Fruit fly (Drosophila melanogaster): Measurements from ENCODE around the gene Tcs5.
A peak's percentile ranks its signal among the peaks of the same experiment; 100 is the strongest.

Gene Tcs5

DNA sequence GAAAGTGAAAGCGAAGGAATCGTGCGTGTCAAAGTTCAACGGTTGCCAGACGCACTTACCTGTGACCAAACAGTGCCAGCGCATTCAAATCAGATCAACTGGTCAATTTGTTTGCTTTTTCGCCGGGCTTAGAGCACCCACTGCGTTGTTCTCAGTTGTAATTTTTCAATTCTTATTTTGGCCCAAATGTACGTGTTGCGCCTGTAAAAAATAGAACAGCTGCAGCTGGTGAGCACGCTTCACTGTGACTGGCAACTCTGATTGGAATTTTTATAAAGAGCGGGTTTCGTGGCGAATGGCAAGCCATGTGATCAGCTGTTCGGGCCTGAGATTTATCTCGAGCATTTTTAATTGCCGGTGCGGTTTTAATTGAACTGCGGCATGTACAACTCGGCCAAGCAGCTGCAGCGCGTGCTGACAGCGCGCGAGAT lies 6.6 kb upstream of the Tcs5 start, which contains the start of the genes Fitm and AlaRS-m (continued):
- no peak for TF ChIP-seq Camta (GFP tag; optimal IDR thresholded peaks at IDR 0.05)
- no peak for TF ChIP-seq CG31224 (GFP tag; IDR thresholded peaks at IDR 0.05)
- TF ChIP-seq emc (GFP tag; optimal IDR thresholded peaks at IDR 0.05), result no peak
- TF ChIP-seq trem (tag; optimal IDR thresholded peaks at IDR 0.05), result peak; percentile 9
- TF ChIP-seq MESR4 (GFP tag; optimal IDR thresholded peaks at IDR 0.05), result peak; percentile 68
- peak; percentile 75 for TF ChIP-seq Elba2 (GFP tag; optimal IDR thresholded peaks at IDR 0.05)
- TF ChIP-seq chn (GFP tag; optimal IDR thresholded peaks at IDR 0.05), result no peak
- peak; percentile 33 for TF ChIP-seq dm (GFP tag; optimal IDR thresholded peaks at IDR 0.05)
- no peak for TF ChIP-seq otp (GFP tag; IDR thresholded peaks at IDR 0.05)
- TF ChIP-seq cwo (GFP tag; optimal IDR thresholded peaks at IDR 0.05), result no peak
- no peak for TF ChIP-seq CG11723 (GFP tag; optimal IDR thresholded peaks at IDR 0.05)
- TF ChIP-seq CG12155 (GFP tag; optimal IDR thresholded peaks at IDR 0.05), result no peak
- TF ChIP-seq tna (GFP tag; IDR thresholded peaks at IDR 0.05; ENCODE audit: partially characterized antibody), result no peak
- TF ChIP-seq CG14667 (GFP tag; IDR thresholded peaks at IDR 0.05), result no peak
- TF ChIP-seq insv (GFP tag; optimal IDR thresholded peaks at IDR 0.05), result peak; percentile 92 to 98
- TF ChIP-seq pzg (GFP tag; optimal IDR thresholded peaks at IDR 0.05), result peak; percentile 63
- TF ChIP-seq pita (GFP tag; optimal IDR thresholded peaks at IDR 0.05), result no peak
- TF ChIP-seq NC2β (GFP tag; optimal IDR thresholded peaks at IDR 0.05), result no peak
- no peak for TF ChIP-seq zfh2 (GFP tag; optimal IDR thresholded peaks at IDR 0.05)
- 0 out of 2 replicates have a peak, but pooled peaks have one; percentile 19 for TF ChIP-seq ato (GFP tag; IDR thresholded peaks at IDR 0.05; ENCODE audit: partially characterized antibody)
- no peak for TF ChIP-seq Stat92E (GFP tag; optimal IDR thresholded peaks at IDR 0.05)
- no peak for TF ChIP-seq CG1233 (GFP tag; optimal IDR thresholded peaks at IDR 0.05)
- no peak for TF ChIP-seq chif (GFP tag; optimal IDR thresholded peaks at IDR 0.05)
- no peak for TF ChIP-seq CG1603 (tag; optimal IDR thresholded peaks at IDR 0.05)
- peak; percentile 41 for TF ChIP-seq HmgZ (tag; optimal IDR thresholded peaks at IDR 0.05)
- TF ChIP-seq jumu (GFP tag; optimal IDR thresholded peaks at IDR 0.05), result no peak
- TF ChIP-seq sna (GFP tag; IDR thresholded peaks at IDR 0.05; ENCODE audit: partially characterized antibody), result peak; percentile 37; the same call in 1 of the 2 replicates
- TF ChIP-seq CG6654 (GFP tag; optimal IDR thresholded peaks at IDR 0.05), result no peak
- no peak for TF ChIP-seq CG15269 (tag; optimal IDR thresholded peaks at IDR 0.05)

DNA sequence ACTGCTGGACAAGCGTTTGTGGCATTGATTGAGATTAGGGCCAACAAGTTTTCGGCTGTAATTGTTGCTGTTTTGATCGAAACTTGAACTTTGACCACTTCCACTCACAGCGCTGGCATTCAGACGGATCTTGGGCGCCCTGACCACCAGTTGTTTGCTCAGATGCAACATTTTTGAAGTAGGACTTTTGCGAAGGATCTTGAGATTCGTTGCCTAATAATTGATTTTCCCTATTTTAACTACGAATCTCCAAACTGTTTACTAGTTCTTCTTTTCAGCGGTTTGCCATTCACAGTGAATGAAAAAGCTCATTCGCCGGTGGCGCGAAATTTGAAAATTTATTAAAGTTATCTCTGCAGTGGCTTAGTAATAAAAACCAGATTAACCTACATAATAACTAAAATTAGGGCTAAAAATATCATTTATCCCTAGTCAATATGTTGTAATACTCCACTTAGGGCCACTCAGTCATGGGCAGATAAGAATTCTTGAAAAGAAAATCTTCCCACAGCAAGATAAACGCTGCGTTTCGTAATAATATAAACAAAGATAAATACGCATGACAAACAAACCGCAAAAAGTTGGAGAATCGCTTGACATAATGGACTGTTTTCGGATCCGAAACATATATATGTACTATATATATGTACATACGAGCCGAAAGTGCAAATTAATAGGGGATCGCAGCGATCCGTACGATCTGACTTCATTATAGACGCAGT lies 2.3 kb upstream of the Tcs5 start, which contains the start of the genes Dhrs4 and Gdap1:
Gene Dhrs4 (minus strand): TSS at position 267 of the 722 bp plus-strand sequence.
Gene Gdap1 (plus strand): TSS at position 574 of the 722 bp plus-strand sequence.
- TF ChIP-seq grn (GFP tag; optimal IDR thresholded peaks at IDR 0.05) (no peak), exex (tag; optimal IDR thresholded peaks at IDR 0.05) (peak; percentile 14), nom (GFP tag; optimal IDR thresholded peaks at IDR 0.05) (peak; percentile 79), crp (GFP tag; optimal IDR thresholded peaks at IDR 0.05) (peak in 1 of 2 experiments; percentile 67), CG16813 (GFP tag; IDR thresholded peaks at IDR 0.05; ENCODE audit: partially characterized antibody) (no peak), Sox100B (GFP tag; optimal IDR thresholded peaks at IDR 0.05) (no peak), sens (GFP tag) (peak; percentile 64), Pdp1 (GFP tag; optimal IDR thresholded peaks at IDR 0.05) (peak in 1 of 2 experiments; percentile 44), CG10321 (GFP tag; IDR thresholded peaks at IDR 0.05) (no peak), E2f2 (GFP tag; IDR thresholded peaks at IDR 0.05) (peak; percentile 89), CG15514 (GFP tag; optimal IDR thresholded peaks at IDR 0.05) (peak; percentile 96), prd (optimal IDR thresholded peaks at IDR 0.05) (no peak), prd (GFP tag; IDR thresholded peaks at IDR 0.05) (no peak), CG9609 (GFP tag; optimal IDR thresholded peaks at IDR 0.05) (no peak), Med (GFP tag) (peak; percentile 56), Dp (GFP tag; optimal IDR thresholded peaks at IDR 0.05) (peak; percentile 87), Fer1 (GFP tag; optimal IDR thresholded peaks at IDR 0.05) (peak; percentile 42), CG10462 (GFP tag; optimal IDR thresholded peaks at IDR 0.05) (no peak), CG17385 (GFP tag; optimal IDR thresholded peaks at IDR 0.05) (peak; percentile 74), Camta (GFP tag; optimal IDR thresholded peaks at IDR 0.05) (no peak), CG30403 (GFP tag; optimal IDR thresholded peaks at IDR 0.05) (no peak), Side (GFP tag; optimal IDR thresholded peaks at IDR 0.05) (no peak)

Measured in whole organism, embryonic.